Worm (Caenorhabditis elegans) whole organism, L4 larva: ENCODE data around the gene smf-3.

Experiments
- D1046.2 ChIP-seq: fragments of 200-800 bp; sonication (Bioruptor generic); IDR thresholded peaks from 2 replicates; pipeline ENCODE4 v1.3.6; 2022; ENCODE audit warnings: missing genetic modification characterization, missing compliant biosample characterization
- F26F4.8 ChIP-seq: fragments of 200-800 bp; sonication (Bioruptor generic); conservative IDR thresholded peaks from 2 replicates; pipeline ENCODE4 v1.3.6; 2022; ENCODE audit warnings: missing genetic modification characterization, missing compliant biosample characterization
- F44E2.7 ChIP-seq: fragments of 200-800 bp; sonication (Bioruptor generic); IDR thresholded peaks from 2 replicates; pipeline ENCODE4 v2.1.2; 2022; ENCODE audit warnings: missing genetic modification characterization, missing compliant biosample characterization
- F49E8.2 ChIP-seq: sonication (generic microtip); optimal IDR thresholded peaks from 2 replicates; lab custom pipeline; 2016; ENCODE audit warnings: missing compliant biosample characterization, mild to moderate bottlenecking, missing genetic modification characterization, borderline replicate concordance
- T20F7.1 ChIP-seq: fragments of 200-800 bp; sonication (Bioruptor generic); optimal IDR thresholded peaks from 2 replicates; lab custom pipeline; 2018; ENCODE audit warnings: mild to moderate bottlenecking, missing genetic modification characterization, missing compliant biosample characterization
- Y105C5A.15 ChIP-seq: fragments of 200-800 bp; sonication (Bioruptor generic); IDR thresholded peaks from 2 replicates; pipeline ENCODE4 v1.3.6; 2022; ENCODE audit warnings: missing genetic modification characterization, missing compliant biosample characterization
- Y48G9A.11 ChIP-seq: fragments of 200-800 bp; sonication (Bioruptor generic); IDR thresholded peaks from 2 replicates; pipeline ENCODE4 v1.3.6; 2022; ENCODE audit warnings: missing genetic modification reagents, missing genetic modification characterization, missing compliant biosample characterization
- ZK337.2 ChIP-seq: fragments of 200-800 bp; sonication (Bioruptor generic); IDR thresholded peaks from 2 replicates; pipeline ENCODE4 v1.3.6; 2022; ENCODE audit warnings: missing genetic modification reagents, missing genetic modification characterization, missing compliant biosample characterization
- ZK546.5 ChIP-seq, 2 experiments: sonication (generic microtip); optimal IDR thresholded peaks; 2 replicates each; lab custom pipeline; 2017; ENCODE audit warnings: missing biosample characterization in 2 of 2, missing genetic modification characterization in 2 of 2
- aha-1 ChIP-seq: fragments of 150-350 bp; peaks from one replicate; lab custom pipeline; 2014; ENCODE audit warnings: missing biosample characterization, missing genetic modification characterization
- aly-2 ChIP-seq: sonication (generic microtip); optimal IDR thresholded peaks from 2 replicates; lab custom pipeline; 2018; ENCODE audit warnings: missing biosample characterization, missing genetic modification characterization
- attf-4 ChIP-seq: sonication (generic microtip); optimal IDR thresholded peaks from 3 replicates; lab custom pipeline; 2017; ENCODE audit warnings: missing biosample characterization, missing genetic modification characterization
- ceh-20 ChIP-seq: fragments of 200-800 bp; sonication (Bioruptor generic); IDR thresholded peaks from 2 replicates; pipeline ENCODE4 v1.3.6; 2022; ENCODE audit warnings: missing genetic modification reagents, missing genetic modification characterization, missing compliant biosample characterization
- ceh-28 ChIP-seq: fragments of 150-350 bp; optimal IDR thresholded peaks from 2 replicates; lab custom pipeline; 2014; ENCODE audit warnings: missing biosample characterization, missing genetic modification reagents, missing genetic modification characterization
- ceh-32 ChIP-seq: sonication (generic microtip); optimal IDR thresholded peaks from 2 replicates; lab custom pipeline; 2016; ENCODE audit warnings: mild to moderate bottlenecking, missing genetic modification characterization, missing compliant biosample characterization; ENCODE audit not compliant: poor library complexity
- ceh-62 ChIP-seq: sonication (generic microtip); optimal IDR thresholded peaks from 2 replicates; lab custom pipeline; 2017; ENCODE audit warnings: missing biosample characterization, missing genetic modification characterization
- ceh-82 ChIP-seq: sonication (generic microtip); optimal IDR thresholded peaks from 2 replicates; lab custom pipeline; 2017; ENCODE audit warnings: missing biosample characterization, missing genetic modification characterization
- ces-1 ChIP-seq: fragments of 150-350 bp; sonication (generic microtip); optimal IDR thresholded peaks from 4 replicates; lab custom pipeline; 2014; ENCODE audit warnings: missing biosample characterization, missing genetic modification reagents, missing genetic modification characterization
- daf-12 ChIP-seq: fragments of 150-350 bp; optimal IDR thresholded peaks from 2 replicates; lab custom pipeline; 2014; ENCODE audit warnings: missing biosample characterization, missing genetic modification reagents, missing genetic modification characterization
- daf-16 ChIP-seq, 3 experiments: sonication (generic microtip); optimal IDR thresholded peaks; 2 replicates each; lab custom pipeline; 2016 to 2017; ENCODE audit warnings: missing genetic modification characterization in 3 of 3, missing genetic modification reagents in 3 of 3, mild to moderate bottlenecking in 2 of 3, missing compliant biosample characterization in 2 of 3, missing biosample characterization in 1 of 3, moderate library complexity in 1 of 3
- daf-19 ChIP-seq: fragments of 200-800 bp; sonication (Bioruptor generic); conservative IDR thresholded peaks from 2 replicates; pipeline ENCODE4 v1.3.6; 2022; ENCODE audit warnings: missing genetic modification characterization, missing compliant biosample characterization
- dmd-8 ChIP-seq: fragments of 200-800 bp; sonication (Bioruptor generic); IDR thresholded peaks from 2 replicates; pipeline ENCODE4 v1.3.6; 2022; ENCODE audit warnings: missing genetic modification characterization, missing compliant biosample characterization
- dpl-1 ChIP-seq: fragments of 150-350 bp; optimal IDR thresholded peaks from 2 replicates; lab custom pipeline; 2014; ENCODE audit warnings: missing biosample characterization, missing genetic modification reagents, missing genetic modification characterization
- dve-1 ChIP-seq: sonication (generic microtip); optimal IDR thresholded peaks from 2 replicates; lab custom pipeline; 2017; ENCODE audit warnings: antibody characterized with exemption, mild to moderate bottlenecking, missing genetic modification characterization, missing compliant biosample characterization; ENCODE audit not compliant: insufficient read depth
- fos-1 ChIP-seq: fragments of 150-350 bp; optimal IDR thresholded peaks from 2 replicates; lab custom pipeline; 2014; ENCODE audit warnings: missing biosample characterization, missing genetic modification characterization
- hif-1 ChIP-seq, 2 experiments: sonication (generic microtip); optimal IDR thresholded peaks; 2 replicates each; lab custom pipeline; 2016 to 2017; ENCODE audit warnings: missing compliant biosample characterization in 2 of 2, missing genetic modification characterization in 2 of 2, missing genetic modification reagents in 2 of 2, missing genotype in 2 of 2, mild to moderate bottlenecking in 1 of 2
- hlh-11 ChIP-seq: fragments of 200-800 bp; sonication (Bioruptor generic); optimal IDR thresholded peaks from 2 replicates; lab custom pipeline; 2018; ENCODE audit warnings: mild to moderate bottlenecking, missing genetic modification characterization, missing compliant biosample characterization
- jun-1 ChIP-seq: fragments of 150-350 bp; optimal IDR thresholded peaks from 2 replicates; lab custom pipeline; 2014; ENCODE audit warnings: missing biosample characterization, missing genetic modification reagents, missing genetic modification characterization
- lim-7 ChIP-seq: fragments of 200-800 bp; sonication (Bioruptor generic); IDR thresholded peaks from 2 replicates; pipeline ENCODE4 v1.3.6; 2022; ENCODE audit warnings: missing genetic modification characterization, missing compliant biosample characterization
- lin-13 ChIP-seq: fragments of 150-350 bp; optimal IDR thresholded peaks from 2 replicates; lab custom pipeline; 2014; ENCODE audit warnings: missing biosample characterization, missing genetic modification reagents, missing genetic modification characterization
- lin-29 ChIP-seq: fragments of 200-800 bp; sonication (Bioruptor generic); IDR thresholded peaks from 2 replicates; pipeline ENCODE4 v1.3.6; 2022; ENCODE audit warnings: missing genetic modification reagents, missing genetic modification characterization, missing compliant biosample characterization
- lin-38 ChIP-seq: fragments of 200-800 bp; sonication (Bioruptor generic); IDR thresholded peaks from 2 replicates; pipeline ENCODE4 v1.3.6; 2022; ENCODE audit warnings: missing genetic modification reagents, missing genetic modification characterization, missing compliant biosample characterization
- lsy-2 ChIP-seq, 2 experiments: fragments of 150-350 bp in 1 of 2; sonication (generic microtip) in 1 of 2; optimal IDR thresholded peaks; 2 replicates each; lab custom pipeline; 2014 to 2017; ENCODE audit warnings: missing biosample characterization in 2 of 2, missing genetic modification characterization in 2 of 2
- madf-5 ChIP-seq, 2 experiments: fragments of 200-800 bp; sonication (Bioruptor generic); IDR thresholded peaks; 2 replicates each; pipeline ENCODE4 v1.3.6; 2022; ENCODE audit warnings: missing compliant biosample characterization in 2 of 2, missing genetic modification characterization in 2 of 2
- mdl-1 ChIP-seq, 2 experiments: fragments of 150-350 bp in 1 of 2; sonication (generic microtip) in 1 of 2; optimal IDR thresholded peaks; 2 replicates each; lab custom pipeline; 2014 to 2017; ENCODE audit warnings: missing biosample characterization in 2 of 2, missing genetic modification characterization in 2 of 2
- mep-1 ChIP-seq: fragments of 150-350 bp; sonication (generic microtip); optimal IDR thresholded peaks from 3 replicates; lab custom pipeline; 2014; ENCODE audit warnings: missing biosample characterization, missing genetic modification characterization
- nhr-10 ChIP-seq: fragments of 150-350 bp; optimal IDR thresholded peaks from 2 replicates; lab custom pipeline; 2014; ENCODE audit warnings: missing biosample characterization, missing genetic modification characterization
- nhr-111 ChIP-seq: fragments of 200-800 bp; sonication (Bioruptor generic); optimal IDR thresholded peaks from 2 replicates; lab custom pipeline; 2018; ENCODE audit warnings: mild to moderate bottlenecking, missing genetic modification characterization, missing compliant biosample characterization
- nhr-237 ChIP-seq: sonication (generic microtip); optimal IDR thresholded peaks from 2 replicates; lab custom pipeline; 2017; ENCODE audit warnings: missing biosample characterization, missing genetic modification characterization
- nhr-25 ChIP-seq: sonication (generic microtip); optimal IDR thresholded peaks from 2 replicates; lab custom pipeline; 2017; ENCODE audit warnings: missing genetic modification characterization, mild to moderate bottlenecking, missing compliant biosample characterization, antibody characterized with exemption, moderate library complexity, borderline replicate concordance; ENCODE audit not compliant: insufficient read depth
- nhr-48 ChIP-seq: sonication (generic microtip); optimal IDR thresholded peaks from 2 replicates; lab custom pipeline; 2016; ENCODE audit warnings: mild to moderate bottlenecking, missing genetic modification characterization, missing compliant biosample characterization
- nhr-76 ChIP-seq: fragments of 150-350 bp; optimal IDR thresholded peaks from 2 replicates; lab custom pipeline; 2014; ENCODE audit warnings: missing biosample characterization, missing genetic modification characterization
- nhr-77 ChIP-seq: fragments of 150-350 bp; optimal IDR thresholded peaks from 2 replicates; lab custom pipeline; 2014; ENCODE audit warnings: missing biosample characterization, missing genetic modification characterization
- php-3 ChIP-seq: fragments of 200-800 bp; sonication (Bioruptor generic); IDR thresholded peaks from 2 replicates; pipeline ENCODE4 v1.3.6; 2022; ENCODE audit warnings: missing genetic modification reagents, missing genetic modification characterization, missing compliant biosample characterization
- tag-97 ChIP-seq: fragments of 200-800 bp; sonication (Bioruptor generic); IDR thresholded peaks from 2 replicates; pipeline ENCODE4 v1.3.6; 2022; ENCODE audit warnings: missing genetic modification characterization, missing compliant biosample characterization
- vab-7 ChIP-seq: fragments of 200-800 bp; sonication (Bioruptor generic); IDR thresholded peaks from 2 replicates; pipeline ENCODE4 v1.3.6; 2022; ENCODE audit warnings: missing genetic modification reagents, missing genetic modification characterization, missing compliant biosample characterization
- zfp-2 ChIP-seq: sonication (generic microtip); optimal IDR thresholded peaks from 2 replicates; lab custom pipeline; 2016; ENCODE audit warnings: mild to moderate bottlenecking, missing genetic modification characterization, missing compliant biosample characterization
- zip-11 ChIP-seq: fragments of 200-800 bp; sonication (Bioruptor generic); IDR thresholded peaks from 2 replicates; pipeline ENCODE4 v1.3.6; 2022; ENCODE audit warnings: missing genetic modification characterization, missing compliant biosample characterization

Gene smf-3

ce11 chrIV:2663953-2664900, 45.6 kb downstream of the smf-3 start, which contains the start of gene Y69A2AR.31:
Y69A2AR.31 (minus strand) TSS chrIV:2664003.
- TF ChIP-seq F44E2.7 (GFP tag; lab: Robert Waterston, UW) (0 out of 2 replicates have a peak, but pooled peaks have one; percentile 59), nhr-10 (tag; lab: Kevin White, UChicago) (no peak), tag-97 (GFP tag; lab: Robert Waterston, UW) (no peak), ceh-62 (tag; lab: Kevin White, UChicago) (no peak), mep-1 (tag; lab: Kevin White, UChicago) (no peak), dmd-8 (GFP tag; lab: Robert Waterston, UW) (peak; percentile 76), ceh-28 (no peak), lsy-2 (tag; optimal IDR thresholded peaks at IDR 0.05; lab: Kevin White, UChicago) (no peak), F49E8.2 (no peak), ceh-20 (GFP tag; lab: Robert Waterston, UW) (no peak), nhr-111 (no peak), zip-11 (GFP tag; lab: Robert Waterston, UW) (no peak), dve-1 (tag; lab: Kevin White, UChicago) (no peak), hif-1 (tag; optimal IDR thresholded peaks at IDR 0.05; lab: Kevin White, UChicago) (no peak), nhr-48 (tag; lab: Kevin White, UChicago) (peak; percentile 26), aly-2 (tag; lab: Kevin White, UChicago) (no peak), vab-7 (GFP tag; lab: Robert Waterston, UW) (peak; percentile 67; the same call in 1 of the 2 replicates), lin-29 (GFP tag; lab: Robert Waterston, UW) (no peak), ZK546.5 (tag; optimal IDR thresholded peaks at IDR 0.05; lab: Kevin White, UChicago) (no peak), daf-12 (tag; lab: Kevin White, UChicago) (no peak), lin-13 (GFP tag; lab: Kevin White, UChicago) (peak; percentile 34), T20F7.1 (no peak), fos-1 (no peak), nhr-76 (tag; lab: Kevin White, UChicago) (no peak), F26F4.8 (GFP tag; lab: Robert Waterston, UW) (peak; percentile 76), daf-16 (GFP tag; optimal IDR thresholded peaks at IDR 0.05; lab: Kevin White, UChicago) (peak in 1 of 2 experiments; percentile 5), daf-16 (tag; optimal IDR thresholded peaks at IDR 0.05; lab: Kevin White, UChicago) (peak; percentile 15), zfp-2 (no peak), ZK337.2 (no peak), Y105C5A.15 (GFP tag; lab: Robert Waterston, UW) (peak; percentile 88), ceh-32 (tag; lab: Kevin White, UChicago) (no peak), D1046.2 (0 out of 2 replicates have a peak, but pooled peaks have one; percentile 64), mdl-1 (tag; optimal IDR thresholded peaks at IDR 0.05; lab: Kevin White, UChicago) (no peak), daf-19 (GFP tag; lab: Robert Waterston, UW) (0 out of 2 replicates have a peak, but pooled peaks have one; percentile 44), dpl-1 (GFP tag; lab: Kevin White, UChicago) (no peak), lim-7 (GFP tag; lab: Robert Waterston, UW) (peak; percentile 80), lin-38 (GFP tag; lab: Robert Waterston, UW) (peak; percentile 74), ceh-82 (no peak), madf-5 (GFP tag; IDR thresholded peaks at IDR 0.05; lab: Robert Waterston, UW) (0 out of 4 replicates have a peak, but pooled peaks of 1 of the 2 experiments have one; percentile 50), attf-4 (no peak), nhr-237 (no peak), php-3 (GFP tag; lab: Robert Waterston, UW) (0 out of 2 replicates have a peak, but pooled peaks have one; percentile 42), Y48G9A.11 (GFP tag; lab: Robert Waterston, UW) (peak; percentile 76), hlh-11 (no peak), nhr-77 (no peak), ces-1 (GFP tag; lab: Kevin White, UChicago) (no peak), nhr-25 (tag; lab: Kevin White, UChicago) (no peak), jun-1 (tag; lab: Kevin White, UChicago) (no peak), aha-1 (tag; lab: Kevin White, UChicago) (peak; percentile 95)
